Fruit fly (Drosophila melanogaster) whole organism, embryonic: ENCODE data around the gene CG11858.

ENCODE experiments used
- CG10267 ChIP-seq: fragments of 200-800 bp; sonication (Bioruptor generic); optimal IDR thresholded peaks from 2 replicates; lab custom pipeline; 2018; ENCODE audit warnings: missing biosample characterization, mild to moderate bottlenecking, missing genetic modification characterization, moderate library complexity
- CG10654 ChIP-seq: fragments of 200-800 bp; sonication (Bioruptor generic); optimal IDR thresholded peaks from 2 replicates; lab custom pipeline; 2016; ENCODE audit warnings: missing biosample characterization, missing genetic modification characterization
- CG12104 ChIP-seq: fragments of 200-800 bp; sonication (Bioruptor generic); optimal IDR thresholded peaks from 3 replicates; lab custom pipeline; 2016; ENCODE audit warnings: missing biosample characterization, missing genetic modification characterization
- CG15514 ChIP-seq: fragments of 200-800 bp; sonication (Bioruptor generic); optimal IDR thresholded peaks from 3 replicates; lab custom pipeline; 2017; ENCODE audit warnings: missing biosample characterization, missing genetic modification characterization, mild to moderate bottlenecking, moderate library complexity, missing genetic modification reagents
- CG1602 ChIP-seq: fragments of 200-800 bp; sonication (Bioruptor generic); optimal IDR thresholded peaks from 3 replicates; lab custom pipeline; 2016; ENCODE audit warnings: missing biosample characterization, missing genetic modification characterization
- CG16815 ChIP-seq: fragments of 200-800 bp; sonication (Bioruptor generic); optimal IDR thresholded peaks from 3 replicates; lab custom pipeline; 2017; ENCODE audit warnings: missing biosample characterization, mild to moderate bottlenecking, missing genetic modification characterization
- CG17186 ChIP-seq: fragments of 200-800 bp; sonication (Bioruptor generic); optimal IDR thresholded peaks from 3 replicates; lab custom pipeline; 2017; ENCODE audit warnings: missing biosample characterization, missing genetic modification reagents, missing genetic modification characterization
- CG2116 ChIP-seq: fragments of 200-800 bp; sonication (Bioruptor generic); optimal IDR thresholded peaks from 3 replicates; lab custom pipeline; 2018; ENCODE audit warnings: missing biosample characterization, mild to moderate bottlenecking, missing genetic modification characterization
- CG2678 ChIP-seq: fragments of 200-800 bp; sonication (Bioruptor generic); optimal IDR thresholded peaks from 3 replicates; lab custom pipeline; 2019; ENCODE audit warnings: missing biosample characterization, mild to moderate bottlenecking, missing genetic modification characterization, moderate library complexity
- CG2875 ChIP-seq: fragments of 200-800 bp; sonication (Bioruptor generic); optimal IDR thresholded peaks from 2 replicates; lab custom pipeline; 2017; ENCODE audit warnings: missing biosample characterization, mild to moderate bottlenecking, missing genetic modification characterization, missing genetic modification reagents
- CG34422 ChIP-seq: fragments of 200-800 bp; sonication (Bioruptor generic); IDR thresholded peaks from 3 replicates; pipeline ENCODE4 v1.3.6; 2022; ENCODE audit warnings: missing biosample characterization, missing genetic modification characterization
- CG42726 ChIP-seq: fragments of 200-800 bp; sonication (Bioruptor generic); IDR thresholded peaks from 2 replicates; pipeline ENCODE4 v1.3.6; 2022; ENCODE audit warnings: missing biosample characterization, missing genetic modification characterization; ENCODE audit not compliant: partially characterized antibody
- CG6254 ChIP-seq: fragments of 200-800 bp; sonication (Bioruptor generic); optimal IDR thresholded peaks from 3 replicates; lab custom pipeline; 2017; ENCODE audit warnings: mild to moderate bottlenecking, missing biosample characterization, missing genetic modification reagents, missing genetic modification characterization
- CG6854 ChIP-seq: fragments of 200-800 bp; sonication (Bioruptor generic); optimal IDR thresholded peaks from 3 replicates; lab custom pipeline; 2017; ENCODE audit warnings: missing biosample characterization, mild to moderate bottlenecking, missing genetic modification characterization
- CG7963 ChIP-seq: fragments of 200-800 bp; sonication (Bioruptor generic); IDR thresholded peaks from 3 replicates; pipeline ENCODE4 v1.3.6; 2022; ENCODE audit warnings: missing biosample characterization, missing genetic modification characterization; ENCODE audit not compliant: partially characterized antibody
- CG9727 ChIP-seq: fragments of 200-800 bp; sonication (Bioruptor generic); optimal IDR thresholded peaks from 3 replicates; lab custom pipeline; 2017; ENCODE audit warnings: missing biosample characterization, mild to moderate bottlenecking, missing genetic modification characterization
- CrebB ChIP-seq: fragments of 200-800 bp; sonication (Bioruptor generic); optimal IDR thresholded peaks from 3 replicates; lab custom pipeline; 2018; ENCODE audit warnings: missing biosample characterization, mild to moderate bottlenecking, missing genetic modification characterization
- D ChIP-seq, 2 experiments: fragments of 200-800 bp in 1 of 2; fragments of >200 bp in 1 of 2; sonication (Bioruptor generic) in 1 of 2; optimal IDR thresholded peaks; 2 replicates in 1 of 2; 3 replicates in 1 of 2; lab custom pipeline; 2017; ENCODE audit warnings: mild to moderate bottlenecking in 1 of 2, missing biosample characterization in 1 of 2, missing genetic modification characterization in 1 of 2, missing genetic modification reagents in 1 of 2
- HLH4C ChIP-seq: fragments of 200-800 bp; sonication (Bioruptor generic); IDR thresholded peaks from 3 replicates; pipeline ENCODE4 v1.3.6; 2022; ENCODE audit warnings: missing biosample characterization, missing genetic modification characterization; ENCODE audit not compliant: partially characterized antibody
- HLH54F ChIP-seq: fragments of 200-800 bp; sonication (Bioruptor generic); optimal IDR thresholded peaks from 3 replicates; lab custom pipeline; 2016; ENCODE audit warnings: missing biosample characterization, missing genetic modification characterization
- Hmr ChIP-seq: fragments of 200-800 bp; sonication (Bioruptor generic); optimal IDR thresholded peaks from 3 replicates; lab custom pipeline; 2017; ENCODE audit warnings: mild to moderate bottlenecking, missing biosample characterization, missing genetic modification reagents, missing genetic modification characterization
- Lhr ChIP-seq: fragments of 200-800 bp; sonication (Bioruptor generic); optimal IDR thresholded peaks from 3 replicates; lab custom pipeline; 2017; ENCODE audit warnings: mild to moderate bottlenecking, missing biosample characterization, missing genetic modification reagents, missing genetic modification characterization
- Lim3 ChIP-seq: fragments of 200-800 bp; sonication (Bioruptor generic); IDR thresholded peaks from 2 replicates; pipeline ENCODE4 v1.3.6; 2022; ENCODE audit warnings: missing biosample characterization, missing genetic modification characterization
- Max ChIP-seq: fragments of 200-800 bp; sonication (Bioruptor generic); optimal IDR thresholded peaks from 2 replicates; lab custom pipeline; 2016; ENCODE audit warnings: missing biosample characterization, mild to moderate bottlenecking, missing genetic modification characterization
- Mes4 ChIP-seq: fragments of 200-800 bp; sonication (Bioruptor generic); optimal IDR thresholded peaks from 2 replicates; lab custom pipeline; 2016; ENCODE audit warnings: missing biosample characterization, missing genetic modification characterization
- Mrtf ChIP-seq: fragments of 200-800 bp; sonication (Bioruptor generic); IDR thresholded peaks from 3 replicates; pipeline ENCODE4 v1.3.6; 2022; ENCODE audit warnings: missing biosample characterization, missing genetic modification characterization
- Myb ChIP-seq: fragments of 200-800 bp; sonication (Bioruptor generic); optimal IDR thresholded peaks from 2 replicates; lab custom pipeline; 2016; ENCODE audit warnings: missing biosample characterization, missing genetic modification characterization
- Rfx ChIP-seq: fragments of 200-800 bp; sonication (Bioruptor generic); IDR thresholded peaks from 2 replicates; pipeline ENCODE4 v1.3.6; 2022; ENCODE audit warnings: missing biosample characterization, missing genetic modification characterization
- abd-A ChIP-seq: fragments of 200-800 bp; sonication (Bioruptor generic); optimal IDR thresholded peaks from 3 replicates; lab custom pipeline; 2019; ENCODE audit warnings: missing biosample characterization, mild to moderate bottlenecking, missing genetic modification characterization, moderate library complexity
- ato ChIP-seq: fragments of 200-800 bp; sonication (Bioruptor generic); IDR thresholded peaks from 2 replicates; pipeline ENCODE4 v1.3.6; 2022; ENCODE audit warnings: missing biosample characterization, missing genetic modification characterization; ENCODE audit not compliant: partially characterized antibody
- az2 ChIP-seq: fragments of 200-800 bp; sonication (Bioruptor generic); optimal IDR thresholded peaks from 3 replicates; lab custom pipeline; 2016; ENCODE audit warnings: missing biosample characterization, missing genetic modification characterization
- chif ChIP-seq, 2 experiments: fragments of 200-800 bp; sonication (Bioruptor generic); optimal IDR thresholded peaks; 3 replicates each; lab custom pipeline; 2016; ENCODE audit warnings: missing biosample characterization in 2 of 2, missing genetic modification characterization in 2 of 2
- croc ChIP-seq: fragments of 200-800 bp; sonication (Bioruptor generic); conservative IDR thresholded peaks from 3 replicates; pipeline ENCODE4 v1.3.6; 2022; ENCODE audit warnings: missing biosample characterization, missing genetic modification characterization
- dimm ChIP-seq: fragments of 200-800 bp; sonication (Bioruptor generic); IDR thresholded peaks from 2 replicates; pipeline ENCODE4 v1.3.6; 2022; ENCODE audit warnings: missing biosample characterization, missing genetic modification characterization
- dysf ChIP-seq: fragments of 200-800 bp; sonication (Bioruptor generic); IDR thresholded peaks from 3 replicates; pipeline ENCODE4 v1.3.6; 2022; ENCODE audit warnings: missing biosample characterization, missing genetic modification characterization
- kah ChIP-seq: fragments of 200-800 bp; sonication (Bioruptor generic); optimal IDR thresholded peaks from 2 replicates; lab custom pipeline; 2018; ENCODE audit warnings: missing biosample characterization, mild to moderate bottlenecking, missing genetic modification characterization
- lola ChIP-seq, 3 experiments: fragments of >200 bp in 2 of 3; fragments of 200-800 bp in 1 of 3; sonication (Bioruptor generic) in 1 of 3; optimal IDR thresholded peaks; 2 replicates each; lab custom pipeline; 2017 to 2019; ENCODE audit warnings: missing biosample characterization in 3 of 3, missing genetic modification characterization in 3 of 3, mild to moderate bottlenecking in 1 of 3, moderate library complexity in 1 of 3
- nmo ChIP-seq: fragments of 200-800 bp; sonication (Bioruptor generic); optimal IDR thresholded peaks from 2 replicates; lab custom pipeline; 2018; ENCODE audit warnings: missing biosample characterization, mild to moderate bottlenecking, missing genetic modification characterization, moderate library complexity
- pho ChIP-seq: fragments of 200-800 bp; sonication (Bioruptor generic); optimal IDR thresholded peaks from 2 replicates; lab custom pipeline; 2016; ENCODE audit warnings: missing biosample characterization, missing genetic modification characterization
- pnt ChIP-seq: fragments of 200-800 bp; sonication (Bioruptor generic); optimal IDR thresholded peaks from 3 replicates; lab custom pipeline; 2016; ENCODE audit warnings: missing biosample characterization, missing genetic modification characterization
- scrt ChIP-seq: fragments of 200-800 bp; sonication (Bioruptor generic); optimal IDR thresholded peaks from 2 replicates; lab custom pipeline; 2018; ENCODE audit warnings: missing biosample characterization, mild to moderate bottlenecking, missing genetic modification characterization, moderate library complexity
- shn ChIP-seq: fragments of 200-800 bp; sonication (Bioruptor generic); optimal IDR thresholded peaks from 3 replicates; lab custom pipeline; 2016; ENCODE audit warnings: missing biosample characterization, missing genetic modification characterization
- sisA ChIP-seq: fragments of 200-800 bp; sonication (Bioruptor generic); IDR thresholded peaks from 2 replicates; pipeline ENCODE4 v1.3.6; 2022; ENCODE audit warnings: missing biosample characterization, missing genetic modification characterization
- sug ChIP-seq: fragments of 200-800 bp; optimal IDR thresholded peaks from 2 replicates; lab custom pipeline; 2019; ENCODE audit warnings: missing biosample characterization, mild to moderate bottlenecking, missing genetic modification characterization, moderate library complexity
- twi ChIP-seq: fragments of 200-800 bp; optimal IDR thresholded peaks from 2 replicates; lab custom pipeline; 2019; ENCODE audit warnings: missing biosample characterization, mild to moderate bottlenecking, missing genetic modification characterization, moderate library complexity
- usp ChIP-seq: fragments of >200 bp; optimal IDR thresholded peaks from 2 replicates; lab custom pipeline; 2017; ENCODE audit warnings: missing biosample characterization, missing genetic modification characterization
- wor ChIP-seq: fragments of 200-800 bp; sonication (Bioruptor generic); IDR thresholded peaks from 2 replicates; pipeline ENCODE4 v1.3.6; 2022; ENCODE audit warnings: missing biosample characterization, missing genetic modification characterization
- yki ChIP-seq: fragments of >200 bp; optimal IDR thresholded peaks from 3 replicates; lab custom pipeline; 2018
- zfh2 ChIP-seq: fragments of 200-800 bp; sonication (Bioruptor generic); optimal IDR thresholded peaks from 2 replicates; lab custom pipeline; 2016; ENCODE audit warnings: missing biosample characterization, missing genetic modification characterization

Gene CG11858

dm6 chr3R:25258628-25259240 is 3.8 kb upstream of the CG11858 start, which contains the start of gene CG11857 (continued):
- peak; percentile 99 for TF ChIP-seq wor (GFP tag; lab: Robert Waterston, UW)
- peak; percentile 93 for TF ChIP-seq CG15514 (GFP tag; lab: Kevin White, UChicago)
- peak; percentile 99 for TF ChIP-seq Rfx
- TF ChIP-seq nmo (GFP tag; lab: Kevin White, UChicago) = peak; percentile 99
- TF ChIP-seq chif (GFP tag; optimal IDR thresholded peaks at IDR 0.05; lab: Kevin White, UChicago) = peak; percentile 97 to 98
- TF ChIP-seq CG17186 (GFP tag; lab: Kevin White, UChicago) = peak; percentile 94
- TF ChIP-seq dysf (GFP tag; lab: Robert Waterston, UW) = peak; percentile 99
- TF ChIP-seq CG34422 (GFP tag; lab: Robert Waterston, UW) = peak; percentile 100
- peak; percentile 98 for TF ChIP-seq CG42726 (GFP tag; lab: Robert Waterston, UW)
- TF ChIP-seq CG16815 (GFP tag; lab: Kevin White, UChicago) = peak; percentile 97
- TF ChIP-seq croc = peak; percentile 98
- peak; percentile 94 for TF ChIP-seq CG2116
- peak; percentile 89 for TF ChIP-seq Myb (GFP tag; lab: Kevin White, UChicago)
- peak; percentile 97 for TF ChIP-seq pnt
- peak in 1 of 3 experiments; percentile 97 for TF ChIP-seq lola (GFP tag; optimal IDR thresholded peaks at IDR 0.05; lab: Kevin White, UChicago)
- peak; percentile 98 for TF ChIP-seq pho (GFP tag; lab: Kevin White, UChicago)
- TF ChIP-seq CG2875 (GFP tag; lab: Kevin White, UChicago) = peak; percentile 90
- peak; percentile 98 for TF ChIP-seq CG9727 (GFP tag; lab: Kevin White, UChicago)
- peak; percentile 97 for TF ChIP-seq dimm
- TF ChIP-seq Max (GFP tag; lab: Kevin White, UChicago) = peak; percentile 98
- peak; percentile 99 for TF ChIP-seq CG1602 (GFP tag; lab: Kevin White, UChicago)
- no peak for TF ChIP-seq D (optimal IDR thresholded peaks at IDR 0.05; lab: Kevin White, UChicago)
- TF ChIP-seq D (GFP tag; optimal IDR thresholded peaks at IDR 0.05; lab: Kevin White, UChicago) = peak; percentile 96
- TF ChIP-seq twi (tag; lab: Kevin White, UChicago) = peak; percentile 96
- peak; percentile 99 for TF ChIP-seq sisA (GFP tag; lab: Robert Waterston, UW)
- TF ChIP-seq kah (GFP tag; lab: Kevin White, UChicago) = peak; percentile 84
- TF ChIP-seq az2 (GFP tag; lab: Kevin White, UChicago) = peak; percentile 99
- TF ChIP-seq HLH4C (GFP tag; lab: Robert Waterston, UW) = peak; percentile 99
- TF ChIP-seq CG7963 (GFP tag; lab: Robert Waterston, UW) = peak; percentile 99
- peak; percentile 99 for TF ChIP-seq Mrtf (GFP tag; lab: Robert Waterston, UW)
- peak; percentile 97 for TF ChIP-seq sug (tag; lab: Kevin White, UChicago)
- TF ChIP-seq Lim3 (GFP tag; lab: Robert Waterston, UW) = peak; percentile 95
- peak; percentile 97 for TF ChIP-seq CG10654 (GFP tag; lab: Kevin White, UChicago)
- TF ChIP-seq abd-A = no peak
- peak; percentile 97 for TF ChIP-seq Hmr (GFP tag; lab: Kevin White, UChicago)
- TF ChIP-seq ato = peak; percentile 96
- peak; percentile 94 for TF ChIP-seq Mes4 (GFP tag; lab: Kevin White, UChicago)
- TF ChIP-seq CG12104 (GFP tag; lab: Kevin White, UChicago) = peak; percentile 97
- no peak for TF ChIP-seq usp (GFP tag; lab: Kevin White, UChicago)
- TF ChIP-seq CG10267 (tag; lab: Kevin White, UChicago) = peak; percentile 94
- no peak for TF ChIP-seq yki
- peak; percentile 88 for TF ChIP-seq CG6854 (GFP tag; lab: Kevin White, UChicago)
- peak; percentile 74 for TF ChIP-seq CG6254 (GFP tag; lab: Kevin White, UChicago)
- peak; percentile 98 for TF ChIP-seq CG2678 (tag; lab: Kevin White, UChicago)
- peak; percentile 98 for TF ChIP-seq HLH54F (GFP tag; lab: Kevin White, UChicago)
- TF ChIP-seq Lhr (GFP tag; lab: Kevin White, UChicago) = peak; percentile 92
- TF ChIP-seq shn (GFP tag; lab: Kevin White, UChicago) = peak; percentile 97
- TF ChIP-seq scrt (GFP tag; lab: Kevin White, UChicago) = peak; percentile 87
- peak; percentile 96 for TF ChIP-seq CrebB
- peak; percentile 99 for TF ChIP-seq zfh2 (GFP tag; lab: Kevin White, UChicago)
